Fruit fly (Drosophila melanogaster): Measurements from ENCODE around the gene dpr11.

The dpr11 gene

dm6 chr3R:6593068-6593567, at the start of gene dpr11:
Gene dpr11 (minus strand): TSS chr3R:6593330.
- no peak for TF ChIP-seq noc (tag; optimal IDR thresholded peaks at IDR 0.05)

dm6 chr3R:6640932-6641331, 47.8 kb upstream of the dpr11 start, which contains the start of gene CG31286:
Gene CG31286 (plus strand): TSS chr3R:6641232.
- TF ChIP-seq noc (tag; optimal IDR thresholded peaks at IDR 0.05): no peak

dm6 chr3R:6629851-6630250, 36.7 kb upstream of the dpr11 start, which contains the start of gene sunz:
Gene sunz (plus strand): TSS chr3R:6630151.
- TF ChIP-seq noc (tag; optimal IDR thresholded peaks at IDR 0.05): no peak

dm6 chr3R:6629221-6629620, 36.1 kb upstream of the dpr11 start, which contains the start of gene CG15177:
Gene CG15177 (minus strand): TSS chr3R:6629321.
- no peak for TF ChIP-seq noc (tag; optimal IDR thresholded peaks at IDR 0.05)

dm6 chr3R:6627800-6628199, 34.7 kb upstream of the dpr11 start, which contains the start of gene sowi:
Gene sowi (minus strand): TSS chr3R:6627900.
- TF ChIP-seq noc (tag; optimal IDR thresholded peaks at IDR 0.05): no peak

- TF ChIP-seq noc (tag; optimal IDR thresholded peaks at IDR 0.05): no peak
Measured at dm6 chr3R:6608814-6609213, 15.7 kb upstream of the dpr11 start, which contains the start of gene glob2. Gene glob2 (minus strand): TSS chr3R:6608914.

dm6 chr3R:6605142-6605541, 12.0 kb upstream of the dpr11 start:
- TF ChIP-seq noc (tag; optimal IDR thresholded peaks at IDR 0.05): no peak

- TF ChIP-seq noc (tag; optimal IDR thresholded peaks at IDR 0.05): no peak
Measured at dm6 chr3R:6600942-6601341, 7.8 kb upstream of the dpr11 start, which contains the start of gene CG31482. Gene CG31482 (plus strand): TSS chr3R:6601242.

- TF ChIP-seq noc (tag; optimal IDR thresholded peaks at IDR 0.05): no peak
Measured at dm6 chr3R:6597922-6598321, 4.8 kb upstream of the dpr11 start, which contains the start of gene CG1138. Gene CG1138 (minus strand): TSS chr3R:6598022.

- TF ChIP-seq noc (tag; optimal IDR thresholded peaks at IDR 0.05): no peak
Measured at dm6 chr3R:6580484-6580883, 12.6 kb downstream of the dpr11 start, which contains the start of gene CG2336. Gene CG2336 (plus strand): TSS chr3R:6580784.

dm6 chr3R:6568835-6569234, 24.3 kb downstream of the dpr11 start:
- no peak for TF ChIP-seq noc (tag; optimal IDR thresholded peaks at IDR 0.05)

- TF ChIP-seq noc (tag; optimal IDR thresholded peaks at IDR 0.05): no peak
Measured at dm6 chr3R:6560251-6560650, 32.9 kb downstream of the dpr11 start, which contains the start of gene CG1137. Gene CG1137 (minus strand): TSS chr3R:6560351.

- TF ChIP-seq noc (tag; optimal IDR thresholded peaks at IDR 0.05): no peak
Measured at dm6 chr3R:6548736-6549135, 44.4 kb downstream of the dpr11 start, which contains the start of gene Pif2. Gene Pif2 (plus strand): TSS chr3R:6549036.

dm6 chr3R:6534059-6534458, 59.1 kb downstream of the dpr11 start:
- no peak for TF ChIP-seq noc (tag; optimal IDR thresholded peaks at IDR 0.05)

dm6 chr3R:6527208-6527607, 65.9 kb downstream of the dpr11 start, which contains the start of gene CG15185:
Gene CG15185 (plus strand): TSS chr3R:6527508.
- TF ChIP-seq noc (tag; optimal IDR thresholded peaks at IDR 0.05): no peak

dm6 chr3R:6504408-6504807, 88.7 kb downstream of the dpr11 start:
- no peak for TF ChIP-seq noc (tag; optimal IDR thresholded peaks at IDR 0.05)

- no peak for TF ChIP-seq noc (tag; optimal IDR thresholded peaks at IDR 0.05)
Measured at dm6 chr3R:6495938-6496337, 97.2 kb downstream of the dpr11 start.

All from whole organism, larva.